Worm (Caenorhabditis elegans) whole organism, L3 larva: Measurements from ENCODE around the gene W10G6.1.
A peak's percentile ranks its signal among the peaks of the same experiment; 100 is the strongest.

Experiments used
- R02D3.7 ChIP-seq: fragments of 150-350 bp; optimal IDR thresholded peaks from 2 replicates; lab custom pipeline; 2014; ENCODE audit warnings: missing biosample characterization, missing genetic modification characterization
- ZK546.5 ChIP-seq: sonication (generic microtip); optimal IDR thresholded peaks from 2 replicates; lab custom pipeline; 2017; ENCODE audit warnings: missing biosample characterization, missing genetic modification characterization
- aly-2 ChIP-seq: fragments of 150-350 bp; optimal IDR thresholded peaks from 2 replicates; lab custom pipeline; 2014; ENCODE audit warnings: missing biosample characterization, missing genetic modification characterization
- ama-1 ChIP-seq: fragments of 150-350 bp; optimal IDR thresholded peaks from 2 replicates; lab custom pipeline; 2018
- ceh-16 ChIP-seq: sonication (generic microtip); optimal IDR thresholded peaks from 2 replicates; lab custom pipeline; 2017; ENCODE audit warnings: missing biosample characterization, missing genetic modification characterization
- ceh-28 ChIP-seq: fragments of 150-350 bp; optimal IDR thresholded peaks from 2 replicates; lab custom pipeline; 2014; ENCODE audit warnings: missing biosample characterization, missing genetic modification reagents, missing genetic modification characterization
- ceh-82 ChIP-seq: fragments of 150-350 bp; optimal IDR thresholded peaks from 2 replicates; lab custom pipeline; 2014; ENCODE audit warnings: missing biosample characterization, missing genetic modification characterization
- ceh-9 ChIP-seq: sonication (generic microtip); optimal IDR thresholded peaks from 2 replicates; lab custom pipeline; 2018; ENCODE audit warnings: missing biosample characterization, missing genetic modification characterization
- daf-12 ChIP-seq: fragments of 150-350 bp; optimal IDR thresholded peaks from 2 replicates; lab custom pipeline; 2014; ENCODE audit warnings: missing biosample characterization, missing genetic modification reagents, missing genetic modification characterization
- egl-27 ChIP-seq: sonication (generic microtip); optimal IDR thresholded peaks from 4 replicates; lab custom pipeline; 2017; ENCODE audit warnings: missing biosample characterization, missing genetic modification reagents, missing genetic modification characterization
- egl-5 ChIP-seq: fragments of 150-350 bp; optimal IDR thresholded peaks from 2 replicates; lab custom pipeline; 2017; ENCODE audit warnings: missing biosample characterization, missing genetic modification reagents, missing genetic modification characterization, inconsistent platforms
- elt-1 ChIP-seq: fragments of 150-350 bp; optimal IDR thresholded peaks from 2 replicates; lab custom pipeline; 2014; ENCODE audit warnings: missing biosample characterization, missing genetic modification characterization
- elt-2 ChIP-seq: sonication (generic microtip); optimal IDR thresholded peaks from 2 replicates; lab custom pipeline; 2016; ENCODE audit warnings: missing genetic modification reagents, mild to moderate bottlenecking, missing genetic modification characterization, missing compliant biosample characterization
- elt-3 ChIP-seq, 3 experiments: fragments of 150-350 bp in 1 of 3; sonication (generic microtip) in 2 of 3; optimal IDR thresholded peaks; 2 replicates in 2 of 3; 4 replicates in 1 of 3; lab custom pipeline; 2014 to 2017; ENCODE audit warnings: missing biosample characterization in 3 of 3, missing genetic modification characterization in 3 of 3
- eor-1 ChIP-seq, 2 experiments: fragments of 150-350 bp; optimal IDR thresholded peaks; 2 replicates each; lab custom pipeline; 2014 to 2018; ENCODE audit warnings: missing biosample characterization in 2 of 2, missing genetic modification characterization in 2 of 2
- fkh-10 ChIP-seq: sonication (generic microtip); optimal IDR thresholded peaks from 2 replicates; lab custom pipeline; 2017; ENCODE audit warnings: missing biosample characterization, missing genetic modification reagents, missing genetic modification characterization
- fos-1 ChIP-seq: fragments of 150-350 bp; optimal IDR thresholded peaks from 2 replicates; lab custom pipeline; 2014; ENCODE audit warnings: missing biosample characterization, missing genetic modification characterization
- hmg-11 ChIP-seq: sonication (generic microtip); optimal IDR thresholded peaks from 2 replicates; lab custom pipeline; 2016; ENCODE audit warnings: missing genetic modification characterization, missing compliant biosample characterization
- jun-1 ChIP-seq: fragments of 150-350 bp; optimal IDR thresholded peaks from 2 replicates; lab custom pipeline; 2014; ENCODE audit warnings: missing biosample characterization, missing genetic modification reagents, missing genetic modification characterization
- lin-15B ChIP-seq: fragments of 150-350 bp; optimal IDR thresholded peaks from 2 replicates; lab custom pipeline; 2014; ENCODE audit warnings: missing biosample characterization, missing genetic modification characterization
- lin-39 ChIP-seq: fragments of 150-350 bp; optimal IDR thresholded peaks from 2 replicates; lab custom pipeline; 2018; ENCODE audit warnings: missing biosample characterization, missing genetic modification reagents, missing genetic modification characterization
- mdl-1 ChIP-seq: fragments of 150-350 bp; optimal IDR thresholded peaks from 2 replicates; lab custom pipeline; 2014; ENCODE audit warnings: missing biosample characterization, missing genetic modification characterization
- mml-1 ChIP-seq: fragments of 150-350 bp; sonication (generic microtip); optimal IDR thresholded peaks from 3 replicates; lab custom pipeline; 2014; ENCODE audit warnings: missing biosample characterization, missing genetic modification characterization
- nfya-1 ChIP-seq: sonication (generic microtip); optimal IDR thresholded peaks from 2 replicates; lab custom pipeline; 2017; ENCODE audit warnings: missing genetic modification characterization, mild to moderate bottlenecking, missing compliant biosample characterization, antibody characterized with exemption, moderate library complexity; ENCODE audit not compliant: insufficient read depth
- nhr-11 ChIP-seq: fragments of 150-350 bp; optimal IDR thresholded peaks from 2 replicates; lab custom pipeline; 2014; ENCODE audit warnings: missing biosample characterization, missing genetic modification characterization
- nhr-12 ChIP-seq: fragments of 150-350 bp; optimal IDR thresholded peaks from 2 replicates; lab custom pipeline; 2014; ENCODE audit warnings: missing biosample characterization, missing genetic modification characterization
- nhr-23 ChIP-seq: fragments of 150-350 bp; optimal IDR thresholded peaks from 2 replicates; lab custom pipeline; 2014; ENCODE audit warnings: missing biosample characterization, missing genetic modification reagents, missing genetic modification characterization
- nhr-237 ChIP-seq: fragments of 150-350 bp; optimal IDR thresholded peaks from 2 replicates; lab custom pipeline; 2014; ENCODE audit warnings: missing biosample characterization, missing genetic modification characterization
- nhr-25 ChIP-seq: sonication (generic microtip); optimal IDR thresholded peaks from 2 replicates; lab custom pipeline; 2017; ENCODE audit warnings: missing biosample characterization, missing genetic modification characterization
- nhr-28 ChIP-seq: fragments of 150-350 bp; optimal IDR thresholded peaks from 2 replicates; lab custom pipeline; 2014; ENCODE audit warnings: missing biosample characterization, missing genetic modification characterization
- nhr-43 ChIP-seq: sonication (generic microtip); optimal IDR thresholded peaks from 2 replicates; lab custom pipeline; 2016; ENCODE audit warnings: mild to moderate bottlenecking, missing genetic modification characterization, missing compliant biosample characterization; ENCODE audit not compliant: poor library complexity, severe bottlenecking
- nhr-67 ChIP-seq: fragments of 150-350 bp; optimal IDR thresholded peaks from 2 replicates; lab custom pipeline; 2014; ENCODE audit warnings: missing biosample characterization, missing genetic modification characterization
- nhr-76 ChIP-seq: fragments of 150-350 bp; sonication (generic microtip); optimal IDR thresholded peaks from 5 replicates; lab custom pipeline; 2014; ENCODE audit warnings: missing biosample characterization, missing genetic modification characterization
- nhr-77 ChIP-seq: fragments of 150-350 bp; optimal IDR thresholded peaks from 2 replicates; lab custom pipeline; 2014; ENCODE audit warnings: missing biosample characterization, missing genetic modification characterization
- pha-4 ChIP-seq: fragments of 150-350 bp; optimal IDR thresholded peaks from 2 replicates; lab custom pipeline; 2014; ENCODE audit warnings: missing biosample characterization, missing genetic modification reagents, missing genetic modification characterization
- pqm-1 ChIP-seq: fragments of 150-350 bp; optimal IDR thresholded peaks from 2 replicates; lab custom pipeline; 2017; ENCODE audit warnings: missing biosample characterization, missing genetic modification characterization, inconsistent platforms
- sea-2 ChIP-seq: fragments of 150-350 bp; sonication (generic microtip); optimal IDR thresholded peaks from 4 replicates; lab custom pipeline; 2014; ENCODE audit warnings: missing biosample characterization, missing genetic modification reagents, missing genetic modification characterization
- skn-1 ChIP-seq: fragments of 150-350 bp; optimal IDR thresholded peaks from 2 replicates; lab custom pipeline; 2014; ENCODE audit warnings: missing biosample characterization, missing genetic modification characterization
- snpc-4 ChIP-seq: fragments of 150-350 bp; optimal IDR thresholded peaks from 2 replicates; lab custom pipeline; 2014; ENCODE audit warnings: missing biosample characterization, missing genetic modification characterization
- tbx-2 ChIP-seq: sonication (generic microtip); optimal IDR thresholded peaks from 2 replicates; lab custom pipeline; 2016; ENCODE audit warnings: mild to moderate bottlenecking, missing genetic modification characterization, missing compliant biosample characterization
- unc-39 ChIP-seq: sonication (generic microtip); optimal IDR thresholded peaks from 4 replicates; lab custom pipeline; 2017; ENCODE audit warnings: missing biosample characterization, missing genetic modification characterization
- unc-62 ChIP-seq: fragments of 150-350 bp; sonication (generic microtip); optimal IDR thresholded peaks from 4 replicates; lab custom pipeline; 2014; ENCODE audit warnings: missing biosample characterization, missing genetic modification reagents, missing genetic modification characterization
- zag-1 ChIP-seq: fragments of 150-350 bp; optimal IDR thresholded peaks from 2 replicates; lab custom pipeline; 2014; ENCODE audit warnings: missing biosample characterization, missing genetic modification characterization
- ztf-11 ChIP-seq: fragments of 150-350 bp; optimal IDR thresholded peaks from 2 replicates; lab custom pipeline; 2014; ENCODE audit warnings: missing biosample characterization, missing genetic modification characterization
- ztf-4 ChIP-seq: fragments of 150-350 bp; optimal IDR thresholded peaks from 2 replicates; lab custom pipeline; 2014; ENCODE audit warnings: missing biosample characterization, missing genetic modification characterization

Gene W10G6.1

DNA sequence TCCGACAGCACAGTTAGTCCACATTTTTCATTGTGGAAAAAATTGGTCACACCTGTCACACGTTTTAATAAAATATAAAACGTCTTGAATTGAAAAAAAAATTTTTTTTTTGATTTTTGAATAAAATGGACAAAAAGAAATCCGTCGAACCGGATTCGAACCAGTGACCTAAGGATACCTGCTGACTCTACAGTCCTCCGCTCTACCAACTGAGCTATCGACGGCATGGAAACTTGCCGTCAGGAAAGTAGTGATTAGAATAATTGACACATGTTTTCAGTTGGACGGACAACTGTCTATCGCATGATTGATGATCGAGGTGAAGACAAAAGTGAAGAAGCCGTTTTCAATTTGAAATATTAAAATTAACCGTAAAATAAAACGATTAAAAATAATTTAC, 36.9 kb upstream of the W10G6.1 start:
- TF ChIP-seq nhr-77 (tag; lab: Kevin White, UChicago), result no peak
- no peak for TF ChIP-seq elt-1 (tag; lab: Kevin White, UChicago)
- no peak for TF ChIP-seq skn-1 (tag; lab: Kevin White, UChicago)
- TF ChIP-seq daf-12, result no peak
- no peak for TF ChIP-seq snpc-4 (tag; lab: Kevin White, UChicago)
- TF ChIP-seq elt-2 (tag; lab: Kevin White, UChicago), result no peak
- TF ChIP-seq ceh-28, result no peak
- no peak for TF ChIP-seq nfya-1 (tag; lab: Kevin White, UChicago)

ce11 chrX:16208667-16209066, 36.3 kb upstream of the W10G6.1 start:
- no peak for TF ChIP-seq nhr-28 (tag; lab: Kevin White, UChicago)
- no peak for TF ChIP-seq elt-1 (tag; lab: Kevin White, UChicago)
- no peak for TF ChIP-seq jun-1 (tag; lab: Kevin White, UChicago)
- no peak for TF ChIP-seq daf-12
- TF ChIP-seq snpc-4 (tag; lab: Kevin White, UChicago), result no peak
- no peak for TF ChIP-seq nhr-77 (tag; lab: Kevin White, UChicago)
- TF ChIP-seq nhr-43 (tag; lab: Kevin White, UChicago), result no peak
- no peak for TF ChIP-seq lin-15B (tag; lab: Kevin White, UChicago)
- TF ChIP-seq nhr-11 (tag; lab: Kevin White, UChicago), result no peak
- no peak for TF ChIP-seq nhr-237
- TF ChIP-seq ceh-82, result no peak
- TF ChIP-seq nhr-76 (tag; lab: Kevin White, UChicago), result no peak
- TF ChIP-seq ceh-16 (tag; lab: Kevin White, UChicago), result no peak
- TF ChIP-seq mml-1, result no peak
- no peak for TF ChIP-seq mdl-1 (tag; lab: Kevin White, UChicago)

- TF ChIP-seq hmg-11 (no peak), tbx-2 (tag; lab: Kevin White, UChicago) (no peak)
Observed at ce11 chrX:16209122-16209521, 35.9 kb upstream of the W10G6.1 start.

DNA sequence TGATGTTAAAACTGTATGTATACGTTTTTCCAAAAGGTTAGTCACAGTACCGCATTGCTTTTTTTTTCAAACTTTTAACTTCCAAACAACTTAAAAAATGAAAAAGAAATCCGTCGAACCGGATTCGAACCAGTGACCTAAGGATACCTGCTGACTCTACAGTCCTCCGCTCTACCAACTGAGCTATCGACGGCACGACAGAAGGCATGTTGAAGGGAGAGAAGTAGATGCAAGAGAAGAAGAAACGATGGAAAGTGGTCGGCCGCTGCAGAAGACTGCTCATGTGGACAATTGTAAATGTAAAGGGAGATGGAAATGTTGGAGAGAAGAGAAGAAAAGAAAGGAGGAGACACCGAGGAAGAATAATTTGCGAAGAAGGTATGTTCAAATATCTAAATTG, 35.3 kb upstream of the W10G6.1 start:
- TF ChIP-seq ztf-4 (tag; lab: Kevin White, UChicago) (peak; percentile 20), sea-2 (GFP tag; lab: Kevin White, UChicago) (peak; percentile 19), nfya-1 (tag; lab: Kevin White, UChicago) (peak; percentile 73), mml-1 (peak; percentile 41), nhr-28 (tag; lab: Kevin White, UChicago) (peak; percentile 24), tbx-2 (tag; lab: Kevin White, UChicago) (peak; percentile 93), egl-5 (tag; lab: Kevin White, UChicago) (peak; percentile 58), ceh-16 (tag; lab: Kevin White, UChicago) (peak; percentile 54), nhr-77 (tag; lab: Kevin White, UChicago) (peak; percentile 90), ama-1 (lab: Kevin White, UChicago) (no peak), jun-1 (tag; lab: Kevin White, UChicago) (peak; percentile 87), nhr-25 (tag; lab: Kevin White, UChicago) (peak; percentile 66), unc-62 (GFP tag; lab: Kevin White, UChicago) (peak; percentile 4), zag-1 (tag; lab: Kevin White, UChicago) (peak; percentile 12), ceh-9 (no peak), aly-2 (no peak), elt-2 (tag; lab: Kevin White, UChicago) (peak; percentile 48), nhr-43 (tag; lab: Kevin White, UChicago) (peak; percentile 89), unc-39 (tag; lab: Kevin White, UChicago) (no peak), eor-1 (tag; optimal IDR thresholded peaks at IDR 0.05; lab: Kevin White, UChicago) (peak in 1 of 2 experiments; percentile 49), elt-1 (tag; lab: Kevin White, UChicago) (peak; percentile 34), snpc-4 (tag; lab: Kevin White, UChicago) (peak; percentile 87), pqm-1 (tag; lab: Kevin White, UChicago) (no peak), nhr-237 (no peak), ztf-11 (tag; lab: Kevin White, UChicago) (peak; percentile 17), lin-15B (tag; lab: Kevin White, UChicago) (peak; percentile 3), ZK546.5 (no peak), R02D3.7 (tag; lab: Kevin White, UChicago) (peak; percentile 54), daf-12 (no peak), ceh-82 (peak; percentile 89), pha-4 (tag; lab: Kevin White, UChicago) (peak; percentile 67), mdl-1 (tag; lab: Kevin White, UChicago) (peak; percentile 3), elt-3 (tag; optimal IDR thresholded peaks at IDR 0.05; lab: Kevin White, UChicago) (peak in 1 of 3 experiments; percentile 86), nhr-12 (tag; lab: Kevin White, UChicago) (no peak), egl-27 (tag; lab: Kevin White, UChicago) (no peak), lin-39 (tag; lab: Kevin White, UChicago) (peak; percentile 65), nhr-11 (tag; lab: Kevin White, UChicago) (peak; percentile 13), nhr-67 (peak; percentile 56), ceh-28 (peak; percentile 75), hmg-11 (peak; percentile 93), nhr-23 (tag; lab: Kevin White, UChicago) (peak; percentile 79), fos-1 (peak; percentile 52), fkh-10 (GFP tag; lab: Kevin White, UChicago) (peak; percentile 2)
